Worm (Caenorhabditis elegans): ENCODE results near the gene nlp-78.

ce11 chrII:9177080-9177479, 41.1 kb downstream of the nlp-78 start, which contains the start of the genes sec-5 and pir-1:
- TF ChIP-seq attf-3 (GFP tag; conservative IDR thresholded peaks at IDR 0.05) (peak; percentile 96), F57A8.1 (GFP tag; optimal IDR thresholded peaks at IDR 0.05) (no peak), C17E4.6 (GFP tag; IDR thresholded peaks at IDR 0.05) (no peak), hmg-20 (GFP tag; IDR thresholded peaks at IDR 0.05) (no peak), ccch-3 (GFP tag; optimal IDR thresholded peaks at IDR 0.05) (no peak), rec-8 (tag; optimal IDR thresholded peaks at IDR 0.05) (no peak), ceh-91 (GFP tag; IDR thresholded peaks at IDR 0.05) (no peak), hmg-1.2 (GFP tag; IDR thresholded peaks at IDR 0.05) (no peak), Y56A3A.18 (GFP tag; IDR thresholded peaks at IDR 0.05) (no peak)
